Worm (Caenorhabditis elegans): Measurements from ENCODE around the gene nspb-11.

nspb-11 gene

DNA sequence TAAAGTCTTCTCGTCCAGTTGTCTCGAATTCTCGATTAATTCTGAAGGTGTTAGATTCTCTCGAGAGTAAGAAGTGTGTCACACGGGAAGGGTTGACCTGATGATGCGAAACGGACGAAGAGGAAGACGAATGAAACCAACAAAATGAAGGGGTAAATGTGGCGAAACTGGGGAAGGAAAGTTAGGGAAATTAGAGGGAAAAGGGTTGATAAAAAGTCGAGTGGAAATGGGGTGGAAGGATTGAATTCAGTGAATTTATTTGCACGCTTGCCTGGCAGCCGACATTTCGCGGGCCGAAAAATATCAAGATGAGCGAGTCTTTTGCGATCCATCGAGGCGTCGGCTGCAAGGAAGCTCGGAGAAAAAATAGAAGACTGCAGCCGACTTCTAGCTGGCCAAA is 41.0 kb downstream of the nspb-11 start, which contains the start of gene F58G1.7:
TSS of gene F58G1.7 (minus strand) at position 101 of the 400 bp plus-strand sequence.
- no peak for TF ChIP-seq blmp-1 (tag; optimal IDR thresholded peaks at IDR 0.05)
- TF ChIP-seq sem-2 (GFP tag; optimal IDR thresholded peaks at IDR 0.05): no peak
- no peak for TF ChIP-seq lin-13 (tag; optimal IDR thresholded peaks at IDR 0.05)
- TF ChIP-seq nhr-28 (tag; optimal IDR thresholded peaks at IDR 0.05): no peak
- no peak for TF ChIP-seq mab-5 (tag; optimal IDR thresholded peaks at IDR 0.05)
- TF ChIP-seq nhr-237 (tag; optimal IDR thresholded peaks at IDR 0.05): no peak
- TF ChIP-seq lin-32 (GFP tag; optimal IDR thresholded peaks at IDR 0.05): no peak
- no peak for TF ChIP-seq ceh-83 (GFP tag; optimal IDR thresholded peaks at IDR 0.05)
- TF ChIP-seq mep-1 (tag; optimal IDR thresholded peaks at IDR 0.05): no peak

- TF ChIP-seq elt-1 (tag; optimal IDR thresholded peaks at IDR 0.05; ENCODE audit: borderline replicate concordance, insufficient read depth) (peak; percentile 24), unc-120 (tag; optimal IDR thresholded peaks at IDR 0.05; ENCODE audit: poor library complexity, severe bottlenecking) (peak; percentile 54), ceh-43 (GFP tag; optimal IDR thresholded peaks at IDR 0.05) (no peak), elt-3 (tag; optimal IDR thresholded peaks at IDR 0.05) (no peak), flh-1 (GFP tag; optimal IDR thresholded peaks at IDR 0.05) (no peak), drap-1 (GFP tag; optimal IDR thresholded peaks at IDR 0.05) (no peak), ham-2 (GFP tag; optimal IDR thresholded peaks at IDR 0.05) (peak; percentile 77), ces-1 (GFP tag; optimal IDR thresholded peaks at IDR 0.05) (peak; percentile 52), nhr-2 (tag; optimal IDR thresholded peaks at IDR 0.05) (no peak), pha-4 (tag; optimal IDR thresholded peaks at IDR 0.05) (peak; percentile 61), mab-5 (tag; optimal IDR thresholded peaks at IDR 0.05) (no peak), mls-2 (tag; optimal IDR thresholded peaks at IDR 0.05) (no peak), unc-62 (GFP tag; optimal IDR thresholded peaks at IDR 0.05) (peak; percentile 34), nhr-237 (tag; optimal IDR thresholded peaks at IDR 0.05) (no peak), sem-2 (GFP tag; optimal IDR thresholded peaks at IDR 0.05) (no peak), hlh-1 (tag; optimal IDR thresholded peaks at IDR 0.05) (peak; percentile 1), lsy-2 (tag; optimal IDR thresholded peaks at IDR 0.05) (peak; percentile 24), unc-39 (tag; optimal IDR thresholded peaks at IDR 0.05) (no peak), ztf-11 (tag; optimal IDR thresholded peaks at IDR 0.05) (no peak), nhr-28 (tag; optimal IDR thresholded peaks at IDR 0.05) (no peak)
Measured at ce11 chrII:12953297-12953696, 46.1 kb downstream of the nspb-11 start.

- no peak for TF ChIP-seq pha-4 (tag; optimal IDR thresholded peaks at IDR 0.05)
- no peak for TF ChIP-seq nhr-28 (tag; optimal IDR thresholded peaks at IDR 0.05)
- no peak for TF ChIP-seq nhr-12 (tag; optimal IDR thresholded peaks at IDR 0.05)
- no peak for TF ChIP-seq unc-62 (GFP tag; optimal IDR thresholded peaks at IDR 0.05)
- TF ChIP-seq M03D4.4 (tag; optimal IDR thresholded peaks at IDR 0.05): no peak
- no peak for TF ChIP-seq nhr-237 (tag; optimal IDR thresholded peaks at IDR 0.05)
- no peak for TF ChIP-seq hlh-1 (tag; optimal IDR thresholded peaks at IDR 0.05)
- no peak for TF ChIP-seq ham-2 (GFP tag; optimal IDR thresholded peaks at IDR 0.05)
- no peak for TF ChIP-seq bed-3 (GFP tag; optimal IDR thresholded peaks at IDR 0.05)
- no peak for TF ChIP-seq nhr-2 (tag; optimal IDR thresholded peaks at IDR 0.05)
- TF ChIP-seq sptf-1 (tag; optimal IDR thresholded peaks at IDR 0.05): no peak
Measured at ce11 chrII:12954670-12955069, 47.5 kb downstream of the nspb-11 start, which contains the start of the genes Y38F1A.1 and Y38F1A.2. TSS of gene Y38F1A.1 (minus strand) at chrII:12954770. TSS of gene Y38F1A.2 (plus strand) at chrII:12954958.
